Worm (Caenorhabditis elegans) whole organism, mixed stage, embryonic: Measurements from ENCODE around the gene gtl-2.

Experiments used
- M03D4.4 ChIP-seq: sonication (generic microtip); optimal IDR thresholded peaks from 2 replicates; lab custom pipeline; 2017; ENCODE audit warnings: mild to moderate bottlenecking, missing genetic modification characterization, missing compliant biosample characterization
- blmp-1 ChIP-seq: fragments of 150-350 bp; optimal IDR thresholded peaks from 2 replicates; lab custom pipeline; 2014; ENCODE audit warnings: missing biosample characterization, missing genetic modification characterization
- ceh-39 ChIP-seq: fragments of 150-350 bp; optimal IDR thresholded peaks from 2 replicates; lab custom pipeline; 2014; ENCODE audit warnings: missing biosample characterization, missing genetic modification characterization
- ceh-43 ChIP-seq: fragments of 200-800 bp; sonication (Bioruptor generic); optimal IDR thresholded peaks from 2 replicates; lab custom pipeline; 2018; ENCODE audit warnings: mild to moderate bottlenecking, missing genetic modification characterization, moderate library complexity, missing compliant biosample characterization
- ceh-83 ChIP-seq: fragments of 200-800 bp; sonication (Bioruptor generic); optimal IDR thresholded peaks from 2 replicates; lab custom pipeline; 2018; ENCODE audit warnings: mild to moderate bottlenecking, missing genetic modification characterization, missing compliant biosample characterization
- ces-1 ChIP-seq: fragments of 150-350 bp; optimal IDR thresholded peaks from 2 replicates; lab custom pipeline; 2014; ENCODE audit warnings: missing biosample characterization, missing genetic modification reagents, missing genetic modification characterization
- cnd-1 ChIP-seq: fragments of 200-800 bp; sonication (Bioruptor generic); optimal IDR thresholded peaks from 2 replicates; lab custom pipeline; 2018; ENCODE audit warnings: mild to moderate bottlenecking, missing genetic modification characterization, missing compliant biosample characterization
- elt-1 ChIP-seq: sonication (generic microtip); optimal IDR thresholded peaks from 2 replicates; lab custom pipeline; 2017; ENCODE audit warnings: missing genetic modification characterization, mild to moderate bottlenecking, missing compliant biosample characterization, antibody characterized with exemption, moderate library complexity, borderline replicate concordance; ENCODE audit not compliant: insufficient read depth
- elt-3 ChIP-seq: fragments of 150-350 bp; optimal IDR thresholded peaks from 2 replicates; lab custom pipeline; 2014; ENCODE audit warnings: missing biosample characterization, missing genetic modification characterization
- flh-1 ChIP-seq: fragments of 200-800 bp; sonication (Bioruptor generic); optimal IDR thresholded peaks from 2 replicates; lab custom pipeline; 2018; ENCODE audit warnings: mild to moderate bottlenecking, missing genetic modification characterization, moderate library complexity, missing compliant biosample characterization
- ham-2 ChIP-seq: fragments of 200-800 bp; sonication (Bioruptor generic); optimal IDR thresholded peaks from 2 replicates; lab custom pipeline; 2018; ENCODE audit warnings: mild to moderate bottlenecking, missing genetic modification characterization, missing compliant biosample characterization
- hlh-1 ChIP-seq: fragments of 150-350 bp; optimal IDR thresholded peaks from 2 replicates; lab custom pipeline; 2014; ENCODE audit warnings: missing biosample characterization, missing genetic modification reagents, missing genetic modification characterization
- lin-32 ChIP-seq: fragments of 200-800 bp; sonication (Bioruptor generic); optimal IDR thresholded peaks from 2 replicates; lab custom pipeline; 2018; ENCODE audit warnings: mild to moderate bottlenecking, missing genetic modification characterization, missing compliant biosample characterization
- lsy-2 ChIP-seq: fragments of 150-350 bp; optimal IDR thresholded peaks from 2 replicates; lab custom pipeline; 2014; ENCODE audit warnings: missing biosample characterization, missing genetic modification characterization
- mab-5 ChIP-seq: fragments of 150-350 bp; optimal IDR thresholded peaks from 2 replicates; lab custom pipeline; 2014; ENCODE audit warnings: missing biosample characterization, missing genetic modification characterization
- mep-1 ChIP-seq: fragments of 150-350 bp; optimal IDR thresholded peaks from 2 replicates; lab custom pipeline; 2017; ENCODE audit warnings: missing biosample characterization, missing genetic modification reagents, missing genetic modification characterization, inconsistent platforms
- nhr-12 ChIP-seq: fragments of 150-350 bp; optimal IDR thresholded peaks from 2 replicates; lab custom pipeline; 2014; ENCODE audit warnings: missing biosample characterization, missing genetic modification characterization
- nhr-2 ChIP-seq: fragments of 150-350 bp; optimal IDR thresholded peaks from 2 replicates; lab custom pipeline; 2014; ENCODE audit warnings: missing biosample characterization, missing genetic modification characterization
- nhr-237 ChIP-seq: fragments of 150-350 bp; optimal IDR thresholded peaks from 2 replicates; lab custom pipeline; 2014; ENCODE audit warnings: missing biosample characterization, missing genetic modification characterization
- nhr-28 ChIP-seq: fragments of 150-350 bp; optimal IDR thresholded peaks from 2 replicates; lab custom pipeline; 2014; ENCODE audit warnings: missing biosample characterization, missing genetic modification characterization
- nhr-76 ChIP-seq: sonication (generic microtip); optimal IDR thresholded peaks from 2 replicates; lab custom pipeline; 2017; ENCODE audit warnings: missing biosample characterization, missing genetic modification characterization
- pha-4 ChIP-seq: fragments of 150-350 bp; optimal IDR thresholded peaks from 2 replicates; lab custom pipeline; 2018; ENCODE audit warnings: missing biosample characterization, missing genetic modification reagents, missing genetic modification characterization
- sem-2 ChIP-seq: fragments of 200-800 bp; sonication (Bioruptor generic); optimal IDR thresholded peaks from 2 replicates; lab custom pipeline; 2018; ENCODE audit warnings: mild to moderate bottlenecking, missing genetic modification characterization, missing compliant biosample characterization
- snpc-4 ChIP-seq: fragments of 150-350 bp; optimal IDR thresholded peaks from 2 replicates; lab custom pipeline; 2014; ENCODE audit warnings: missing biosample characterization, missing genetic modification characterization
- sptf-1 ChIP-seq: sonication (generic microtip); optimal IDR thresholded peaks from 2 replicates; lab custom pipeline; 2017; ENCODE audit warnings: mild to moderate bottlenecking, missing genetic modification characterization, moderate library complexity, missing compliant biosample characterization
- tbx-8 ChIP-seq: fragments of 200-800 bp; sonication (Bioruptor generic); optimal IDR thresholded peaks from 2 replicates; lab custom pipeline; 2018; ENCODE audit warnings: mild to moderate bottlenecking, missing genetic modification characterization, moderate library complexity, missing compliant biosample characterization
- unc-39 ChIP-seq: fragments of 150-350 bp; optimal IDR thresholded peaks from 2 replicates; lab custom pipeline; 2014; ENCODE audit warnings: missing biosample characterization, missing genetic modification characterization
- unc-62 ChIP-seq: fragments of 150-350 bp; optimal IDR thresholded peaks from 2 replicates; lab custom pipeline; 2014; ENCODE audit warnings: missing biosample characterization, missing genetic modification reagents, missing genetic modification characterization
- zip-8 ChIP-seq: fragments of 150-350 bp; optimal IDR thresholded peaks from 2 replicates; lab custom pipeline; 2014; ENCODE audit warnings: missing biosample characterization, missing genetic modification characterization
- ztf-11 ChIP-seq: fragments of 150-350 bp; optimal IDR thresholded peaks from 2 replicates; lab custom pipeline; 2014; ENCODE audit warnings: missing biosample characterization, missing genetic modification characterization

gtl-2 gene

DNA sequence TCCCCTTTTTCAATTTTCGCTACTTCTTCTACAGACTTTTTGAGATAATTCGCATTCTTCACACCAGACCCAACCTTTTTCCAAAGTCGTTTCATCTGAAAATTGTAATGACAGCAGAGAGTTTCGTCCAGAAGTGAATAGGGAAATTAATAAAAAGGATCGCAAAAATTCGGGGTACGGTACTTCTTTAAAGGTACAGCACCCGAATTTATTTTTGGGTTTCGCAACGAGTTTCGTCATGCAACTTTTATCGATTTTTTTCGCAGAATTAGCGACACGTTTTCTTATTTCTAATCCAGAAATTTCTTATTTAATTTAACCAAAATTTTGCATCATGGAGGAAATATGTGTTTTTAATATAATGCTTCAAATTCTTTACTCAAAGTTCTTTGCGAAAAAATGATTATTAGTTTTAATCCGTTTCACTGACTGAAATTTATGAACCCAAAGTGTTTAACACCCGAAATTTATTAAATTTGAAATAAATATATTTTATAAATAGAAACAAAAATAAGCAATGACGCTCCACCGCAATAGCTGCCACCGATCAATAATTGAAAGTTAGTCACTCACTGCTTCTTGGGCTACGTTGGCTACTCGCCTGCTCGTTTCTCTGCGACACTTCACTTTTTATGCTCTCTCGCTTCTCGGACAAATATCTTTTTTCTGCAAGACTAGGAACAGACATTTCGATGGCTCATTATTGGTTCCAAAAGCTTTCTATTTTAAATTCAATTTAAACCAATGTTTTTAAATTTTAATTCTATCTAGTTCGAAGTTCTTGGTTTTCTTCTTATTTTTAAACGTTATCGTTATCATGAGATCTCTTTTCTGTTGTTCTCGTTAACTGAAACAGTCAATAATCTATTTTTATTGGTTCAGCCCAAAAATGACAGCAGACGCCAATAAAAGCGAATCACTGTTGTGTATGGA, 25.2 kb downstream of the gtl-2 start, which contains the start of the genes B0035.15 and dnj-1:
Gene B0035.15 (minus strand): TSS at position 99 of the 933 bp plus-strand sequence.
Gene dnj-1 (plus strand): TSS at position 883 of the 933 bp plus-strand sequence.
- TF ChIP-seq lsy-2 (tag; lab: Kevin White, UChicago): peak; percentile 11
- TF ChIP-seq snpc-4 (tag; lab: Kevin White, UChicago): no peak
- no peak for TF ChIP-seq nhr-2
- TF ChIP-seq ham-2 (GFP tag; lab: Kevin White, UChicago): peak; percentile 67
- peak; percentile 85 for TF ChIP-seq ces-1
- no peak for TF ChIP-seq ceh-83 (GFP tag; lab: Kevin White, UChicago)
- no peak for TF ChIP-seq hlh-1 (tag; lab: Kevin White, UChicago)
- TF ChIP-seq blmp-1 (tag; lab: Kevin White, UChicago): peak; percentile 6
- no peak for TF ChIP-seq nhr-12 (tag; lab: Kevin White, UChicago)
- TF ChIP-seq mep-1 (tag; lab: Kevin White, UChicago): no peak
- TF ChIP-seq sem-2: no peak
- no peak for TF ChIP-seq cnd-1
- TF ChIP-seq, all 35 proteins: peak for 4

DNA sequence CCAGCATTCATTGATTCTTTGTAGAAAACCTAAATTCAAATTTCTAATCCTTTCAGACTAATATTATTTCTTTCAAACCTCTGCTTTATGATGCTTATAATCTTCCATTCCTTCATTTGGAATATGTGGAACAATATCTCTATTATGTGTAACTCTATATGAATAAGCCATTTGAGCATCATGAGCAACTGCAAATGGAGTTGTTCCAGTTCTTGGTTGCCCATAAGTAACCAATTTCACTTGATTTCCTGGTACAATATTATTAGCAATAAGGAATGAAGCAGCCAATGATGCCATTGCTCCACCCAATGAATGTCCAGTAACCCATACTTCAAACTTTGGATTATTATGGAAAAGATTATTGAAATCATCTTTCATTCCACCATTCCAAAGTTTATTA, 31.7 kb downstream of the gtl-2 start:
- TF ChIP-seq blmp-1 (tag; lab: Kevin White, UChicago): no peak
- TF ChIP-seq nhr-12 (tag; lab: Kevin White, UChicago): no peak
- no peak for TF ChIP-seq M03D4.4
- no peak for TF ChIP-seq sptf-1
- no peak for TF ChIP-seq pha-4 (tag; lab: Kevin White, UChicago)
- no peak for TF ChIP-seq elt-3 (tag; lab: Kevin White, UChicago)
- no peak for TF ChIP-seq nhr-237 (tag; lab: Kevin White, UChicago)
- no peak for TF ChIP-seq lsy-2 (tag; lab: Kevin White, UChicago)
- no peak for TF ChIP-seq unc-62 (GFP tag; lab: Kevin White, UChicago)
- TF ChIP-seq lin-32 (GFP tag; lab: Kevin White, UChicago): no peak
- TF ChIP-seq ceh-43 (GFP tag; lab: Kevin White, UChicago): no peak
- no peak for TF ChIP-seq unc-39 (tag; lab: Kevin White, UChicago)
- TF ChIP-seq sem-2: no peak
- TF ChIP-seq mab-5 (tag; lab: Kevin White, UChicago): no peak
- no peak for TF ChIP-seq tbx-8 (GFP tag; lab: Kevin White, UChicago)
- TF ChIP-seq nhr-76 (tag; lab: Kevin White, UChicago): no peak
- no peak for TF ChIP-seq nhr-28 (tag; lab: Kevin White, UChicago)
- TF ChIP-seq ceh-39: no peak
- TF ChIP-seq zip-8 (tag; lab: Kevin White, UChicago): no peak

DNA sequence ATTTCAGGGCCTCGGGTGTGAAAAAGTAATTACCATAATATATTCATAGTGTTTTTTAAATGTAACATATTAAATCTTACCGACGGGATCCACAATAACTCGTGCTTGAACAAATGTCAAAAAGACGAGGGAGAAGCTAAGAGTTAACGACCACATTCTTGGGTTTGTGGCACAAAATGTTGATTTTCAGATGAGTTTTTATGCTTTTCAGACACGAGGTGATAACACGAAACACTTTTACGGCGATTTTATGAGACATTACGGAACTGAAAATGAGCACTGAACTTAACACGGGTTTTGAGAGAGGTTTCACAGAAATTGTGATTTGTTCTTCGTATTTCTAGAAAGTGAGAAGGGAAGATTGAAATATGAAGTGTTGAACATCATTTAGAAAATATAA, 33.3 kb downstream of the gtl-2 start, which contains the start of gene B0035.13:
Gene B0035.13 (minus strand): TSS at position 173 of the 400 bp plus-strand sequence.
- no peak for TF ChIP-seq ceh-39
- no peak for TF ChIP-seq mab-5 (tag; lab: Kevin White, UChicago)
- no peak for TF ChIP-seq zip-8 (tag; lab: Kevin White, UChicago)
- no peak for TF ChIP-seq lin-32 (GFP tag; lab: Kevin White, UChicago)
- no peak for TF ChIP-seq M03D4.4
- TF ChIP-seq ztf-11 (tag; lab: Kevin White, UChicago): no peak
- no peak for TF ChIP-seq ceh-83 (GFP tag; lab: Kevin White, UChicago)
- TF ChIP-seq ham-2 (GFP tag; lab: Kevin White, UChicago): no peak
- no peak for TF ChIP-seq unc-62 (GFP tag; lab: Kevin White, UChicago)
- TF ChIP-seq cnd-1: no peak
- TF ChIP-seq unc-39 (tag; lab: Kevin White, UChicago): no peak

DNA sequence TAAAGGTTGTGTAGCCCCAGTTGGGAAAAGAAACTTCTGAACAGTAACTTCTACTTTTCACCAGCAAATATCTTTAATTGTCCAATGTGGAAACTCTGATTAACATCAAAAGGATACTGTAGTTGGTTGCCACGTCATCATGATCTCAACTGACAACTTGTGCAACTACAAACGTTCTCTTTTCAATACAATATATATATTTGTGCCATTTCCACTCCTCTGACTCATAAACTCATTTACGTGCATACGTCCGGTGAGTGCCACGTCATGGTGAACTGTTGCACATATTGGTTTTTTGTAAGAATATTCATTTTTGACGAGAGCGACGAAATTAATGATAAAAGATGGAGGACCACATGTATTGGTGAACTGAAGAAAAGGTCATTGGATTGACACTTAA, 34.5 kb downstream of the gtl-2 start:
- TF ChIP-seq elt-1: no peak
- no peak for TF ChIP-seq flh-1 (GFP tag; lab: Kevin White, UChicago)
- no peak for TF ChIP-seq cnd-1
- TF ChIP-seq ceh-83 (GFP tag; lab: Kevin White, UChicago): no peak
- no peak for TF ChIP-seq unc-62 (GFP tag; lab: Kevin White, UChicago)
- TF ChIP-seq sptf-1: no peak
- no peak for TF ChIP-seq nhr-237 (tag; lab: Kevin White, UChicago)
- no peak for TF ChIP-seq lsy-2 (tag; lab: Kevin White, UChicago)
